Worm (Caenorhabditis elegans): ENCODE data around the gene srg-40.

srg-40 gene

ce11 chrV:11123817-11124337 lies 40.5 kb downstream of the srg-40 start, which contains the start of the genes atp-5 and lmtr-3 (continued):
- TF ChIP-seq unc-62 (GFP tag; optimal IDR thresholded peaks at IDR 0.05), result no peak
- TF ChIP-seq nhr-11 (tag; optimal IDR thresholded peaks at IDR 0.05), result no peak
- TF ChIP-seq ces-1 (GFP tag; optimal IDR thresholded peaks at IDR 0.05), result no peak
- no peak for TF ChIP-seq nhr-76 (tag; optimal IDR thresholded peaks at IDR 0.05)
- TF ChIP-seq nhr-77 (tag; optimal IDR thresholded peaks at IDR 0.05), result peak; percentile 16
- no peak for TF ChIP-seq C34B4.2 (tag; optimal IDR thresholded peaks at IDR 0.05)
- peak; percentile 79 for TF ChIP-seq irx-1 (tag; optimal IDR thresholded peaks at IDR 0.05)

- TF ChIP-seq lin-35 (GFP tag; optimal IDR thresholded peaks at IDR 0.05) (peak in 1 of 2 experiments; percentile 13), swsn-7 (tag; optimal IDR thresholded peaks at IDR 0.05) (peak; percentile 25), elt-2 (tag; optimal IDR thresholded peaks at IDR 0.05) (peak; percentile 31), nhr-19 (GFP tag; conservative IDR thresholded peaks at IDR 0.05) (peak; percentile 30), nhr-71 (tag; optimal IDR thresholded peaks at IDR 0.05) (peak; percentile 56), ces-1 (GFP tag; optimal IDR thresholded peaks at IDR 0.05) (no peak), ceh-88 (GFP tag; IDR thresholded peaks at IDR 0.05) (peak; percentile 21; the same call in 1 of the 2 replicates), C34B4.2 (tag; optimal IDR thresholded peaks at IDR 0.05) (no peak), nhr-20 (tag; optimal IDR thresholded peaks at IDR 0.05) (peak; percentile 46), lir-3 (tag; optimal IDR thresholded peaks at IDR 0.05; ENCODE audit: poor library complexity) (peak; percentile 3), ama-1 (optimal IDR thresholded peaks at IDR 0.05) (peak; percentile 57), snu-23 (GFP tag; optimal IDR thresholded peaks at IDR 0.05) (peak; percentile 16), efl-1 (optimal IDR thresholded peaks at IDR 0.05) (no peak), efl-1 (GFP tag; optimal IDR thresholded peaks at IDR 0.05 in 1 of 2) (peak in 1 of 2 experiments; percentile 64), sox-4 (tag; optimal IDR thresholded peaks at IDR 0.05) (no peak), nhr-85 (tag) (peak; percentile 49), ztf-4 (tag; optimal IDR thresholded peaks at IDR 0.05) (peak; percentile 2), nhr-47 (tag; optimal IDR thresholded peaks at IDR 0.05) (peak; percentile 16), nhr-90 (tag; optimal IDR thresholded peaks at IDR 0.05; ENCODE audit: poor library complexity) (peak; percentile 64), aly-2 (tag; optimal IDR thresholded peaks at IDR 0.05) (peak; percentile 45), egl-13 (tag; optimal IDR thresholded peaks at IDR 0.05) (no peak), lin-14 (GFP tag; optimal IDR thresholded peaks at IDR 0.05) (peak; percentile 21), lsy-2 (tag; optimal IDR thresholded peaks at IDR 0.05) (peak; percentile 29 to 38), nhr-11 (tag; optimal IDR thresholded peaks at IDR 0.05) (no peak), fos-1 (tag; optimal IDR thresholded peaks at IDR 0.05) (no peak), rnt-1 (tag; optimal IDR thresholded peaks at IDR 0.05) (peak; percentile 7)
These were observed 41.9 kb downstream of the srg-40 start, which contains the start of gene mboa-2 for ce11 chrV:11122466-11122865. mboa-2 (minus strand) TSS chrV:11122493.

- no peak for TF ChIP-seq nhr-84 (tag; optimal IDR thresholded peaks at IDR 0.05)
- TF ChIP-seq fkh-10 (GFP tag; optimal IDR thresholded peaks at IDR 0.05), result no peak
- TF ChIP-seq snpc-4 (tag; optimal IDR thresholded peaks at IDR 0.05), result no peak
- TF ChIP-seq lin-35 (GFP tag; optimal IDR thresholded peaks at IDR 0.05), result peak; percentile 32 to 66
- no peak for TF ChIP-seq elt-2 (tag; optimal IDR thresholded peaks at IDR 0.05)
- peak in 1 of 3 experiments; percentile 24 for TF ChIP-seq ceh-82 (tag; optimal IDR thresholded peaks at IDR 0.05)
- TF ChIP-seq lsy-2 (tag; optimal IDR thresholded peaks at IDR 0.05), result peak; percentile 44 to 65
- TF ChIP-seq alr-1 (tag; optimal IDR thresholded peaks at IDR 0.05; ENCODE audit: borderline replicate concordance), result no peak
- TF ChIP-seq tlp-1 (tag; optimal IDR thresholded peaks at IDR 0.05), result no peak
- no peak for TF ChIP-seq C04F5.9 (tag; optimal IDR thresholded peaks at IDR 0.05)
- TF ChIP-seq F16B12.6 (tag; optimal IDR thresholded peaks at IDR 0.05), result no peak
- no peak for TF ChIP-seq mef-2 (tag; optimal IDR thresholded peaks at IDR 0.05)
- TF ChIP-seq blmp-1 (tag; optimal IDR thresholded peaks at IDR 0.05), result peak; percentile 56
- peak; percentile 74 for TF ChIP-seq snu-23 (GFP tag; optimal IDR thresholded peaks at IDR 0.05)
- TF ChIP-seq nhr-71 (tag; optimal IDR thresholded peaks at IDR 0.05), result peak; percentile 67
- TF ChIP-seq nhr-11 (tag; optimal IDR thresholded peaks at IDR 0.05), result no peak
- TF ChIP-seq mdl-1 (tag; optimal IDR thresholded peaks at IDR 0.05), result peak in 1 of 2 experiments; percentile 84
- TF ChIP-seq xbp-1 (tag; optimal IDR thresholded peaks at IDR 0.05), result no peak
- TF ChIP-seq pag-3 (tag; optimal IDR thresholded peaks at IDR 0.05; ENCODE audit: borderline replicate concordance, insufficient read depth), result no peak
- peak; percentile 83 for TF ChIP-seq lin-14 (GFP tag; optimal IDR thresholded peaks at IDR 0.05)
- TF ChIP-seq elt-3 (tag; optimal IDR thresholded peaks at IDR 0.05), result no peak
- TF ChIP-seq nhr-76 (tag; optimal IDR thresholded peaks at IDR 0.05), result no peak
- no peak for TF ChIP-seq C34B4.2 (tag; optimal IDR thresholded peaks at IDR 0.05)
- no peak for TF ChIP-seq nhr-77 (tag; optimal IDR thresholded peaks at IDR 0.05)
- TF ChIP-seq unc-30 (tag; optimal IDR thresholded peaks at IDR 0.05), result no peak
- TF ChIP-seq zip-4 (GFP tag; optimal IDR thresholded peaks at IDR 0.05), result no peak
- TF ChIP-seq hlh-4 (tag; optimal IDR thresholded peaks at IDR 0.05), result no peak
- TF ChIP-seq dpl-1 (GFP tag; optimal IDR thresholded peaks at IDR 0.05), result peak in 2 of 3 experiments; percentile 30 to 63
These were observed 43.1 kb downstream of the srg-40 start for ce11 chrV:11121247-11121646.
